Worm (Caenorhabditis elegans) whole organism, L1 larva: ENCODE measurements around the gene sre-54.

Experiments used
- C34B4.2 ChIP-seq: sonication (generic microtip); optimal IDR thresholded peaks from 2 replicates; lab custom pipeline; 2017; ENCODE audit warnings: mild to moderate bottlenecking, missing genetic modification characterization, missing compliant biosample characterization
- F16B12.6 ChIP-seq: fragments of 150-350 bp; optimal IDR thresholded peaks from 2 replicates; lab custom pipeline; 2014; ENCODE audit warnings: missing biosample characterization, missing genetic modification characterization
- aha-1 ChIP-seq: fragments of 150-350 bp; optimal IDR thresholded peaks from 2 replicates; lab custom pipeline; 2014; ENCODE audit warnings: missing biosample characterization, missing genetic modification characterization
- alr-1 ChIP-seq: fragments of 200-800 bp; sonication (Bioruptor generic); optimal IDR thresholded peaks from 2 replicates; lab custom pipeline; 2018; ENCODE audit warnings: borderline replicate concordance, mild to moderate bottlenecking, missing genetic modification characterization, missing compliant biosample characterization
- ceh-8 ChIP-seq: fragments of 200-800 bp; sonication (Bioruptor generic); optimal IDR thresholded peaks from 2 replicates; lab custom pipeline; 2018; ENCODE audit warnings: mild to moderate bottlenecking, missing genetic modification characterization, moderate library complexity, missing compliant biosample characterization
- ceh-82 ChIP-seq, 3 experiments: fragments of 150-350 bp in 1 of 3; sonication (generic microtip) in 2 of 3; optimal IDR thresholded peaks; 2 replicates each; lab custom pipeline; 2014 to 2017; ENCODE audit warnings: missing biosample characterization in 3 of 3, missing genetic modification characterization in 3 of 3
- ceh-90 ChIP-seq: sonication (generic microtip); optimal IDR thresholded peaks from 2 replicates; lab custom pipeline; 2016; ENCODE audit warnings: missing genetic modification characterization, missing compliant biosample characterization
- ces-1 ChIP-seq: fragments of 150-350 bp; optimal IDR thresholded peaks from 2 replicates; lab custom pipeline; 2014; ENCODE audit warnings: missing biosample characterization, missing genetic modification reagents, missing genetic modification characterization
- dpl-1 ChIP-seq, 3 experiments: fragments of 150-350 bp in 2 of 3; sonication (generic microtip) in 1 of 3; optimal IDR thresholded peaks; 2 replicates each; lab custom pipeline; 2014 to 2017; ENCODE audit warnings: missing biosample characterization in 3 of 3, missing genetic modification characterization in 3 of 3, missing genetic modification reagents in 3 of 3
- efl-1 ChIP-seq, 4 experiments: fragments of 150-350 bp; optimal IDR thresholded peaks in 3 of 4; peaks in 1 of 4; 1 replicate in 1 of 4; 2 replicates in 3 of 4; lab custom pipeline; 2014; ENCODE audit warnings: missing biosample characterization in 2 of 4, missing genetic modification characterization in 2 of 4, missing genetic modification reagents in 2 of 4
- efl-3 ChIP-seq: fragments of 200-800 bp; sonication (Bioruptor generic); optimal IDR thresholded peaks from 2 replicates; lab custom pipeline; 2018; ENCODE audit warnings: mild to moderate bottlenecking, missing genetic modification characterization, missing compliant biosample characterization
- egl-13 ChIP-seq: sonication (generic microtip); optimal IDR thresholded peaks from 2 replicates; lab custom pipeline; 2016; ENCODE audit warnings: missing genotype, missing genetic modification reagents, missing genetic modification characterization, missing compliant biosample characterization
- elt-3 ChIP-seq, 6 experiments: fragments of 150-350 bp in 1 of 6; sonication (generic microtip); optimal IDR thresholded peaks; 2 replicates each; lab custom pipeline; 2017 to 2018; ENCODE audit warnings: missing biosample characterization in 6 of 6, missing genetic modification characterization in 6 of 6, inconsistent platforms in 1 of 6
- fkh-10 ChIP-seq: sonication (generic microtip); optimal IDR thresholded peaks from 2 replicates; lab custom pipeline; 2017; ENCODE audit warnings: missing biosample characterization, missing genetic modification reagents, missing genetic modification characterization
- fkh-8 ChIP-seq: sonication (generic microtip); optimal IDR thresholded peaks from 2 replicates; lab custom pipeline; 2016; ENCODE audit warnings: mild to moderate bottlenecking, missing genetic modification characterization, missing compliant biosample characterization
- jun-1 ChIP-seq: fragments of 150-350 bp; optimal IDR thresholded peaks from 2 replicates; lab custom pipeline; 2014; ENCODE audit warnings: missing biosample characterization, missing genetic modification reagents, missing genetic modification characterization
- lin-13 ChIP-seq: fragments of 150-350 bp; optimal IDR thresholded peaks from 2 replicates; lab custom pipeline; 2014; ENCODE audit warnings: missing biosample characterization, missing genetic modification reagents, missing genetic modification characterization
- lin-14 ChIP-seq: fragments of 200-800 bp; sonication (Bioruptor generic); optimal IDR thresholded peaks from 2 replicates; lab custom pipeline; 2018; ENCODE audit warnings: mild to moderate bottlenecking, missing genetic modification characterization, moderate library complexity, missing compliant biosample characterization
- lir-3 ChIP-seq: sonication (generic microtip); optimal IDR thresholded peaks from 2 replicates; lab custom pipeline; 2016; ENCODE audit warnings: mild to moderate bottlenecking, missing genetic modification characterization, moderate library complexity, missing compliant biosample characterization; ENCODE audit not compliant: poor library complexity
- lsy-2 ChIP-seq, 2 experiments: fragments of 150-350 bp; optimal IDR thresholded peaks; 2 replicates each; lab custom pipeline; 2014; ENCODE audit warnings: missing biosample characterization in 2 of 2, missing genetic modification characterization in 2 of 2
- mab-9 ChIP-seq: fragments of 200-800 bp; sonication (Bioruptor generic); IDR thresholded peaks from 2 replicates; pipeline ENCODE4 v1.3.6; 2022; ENCODE audit warnings: missing genetic modification reagents, missing genetic modification characterization, missing compliant biosample characterization
- nhr-11 ChIP-seq: fragments of 150-350 bp; optimal IDR thresholded peaks from 2 replicates; lab custom pipeline; 2014; ENCODE audit warnings: missing biosample characterization, missing genetic modification characterization
- nhr-47 ChIP-seq: sonication (generic microtip); optimal IDR thresholded peaks from 2 replicates; lab custom pipeline; 2016; ENCODE audit warnings: mild to moderate bottlenecking, missing genetic modification characterization, moderate library complexity, missing compliant biosample characterization
- nhr-71 ChIP-seq: sonication (generic microtip); optimal IDR thresholded peaks from 2 replicates; lab custom pipeline; 2016; ENCODE audit warnings: mild to moderate bottlenecking, missing genetic modification characterization, moderate library complexity, missing compliant biosample characterization
- nhr-77 ChIP-seq: fragments of 150-350 bp; optimal IDR thresholded peaks from 2 replicates; lab custom pipeline; 2014; ENCODE audit warnings: missing biosample characterization, missing genetic modification characterization
- nhr-85 ChIP-seq: sonication (generic microtip); peaks from one replicate; lab custom pipeline; 2016; ENCODE audit warnings: missing genetic modification characterization, inconsistent platforms, missing compliant biosample characterization
- pag-3 ChIP-seq: sonication (generic microtip); optimal IDR thresholded peaks from 2 replicates; lab custom pipeline; 2017; ENCODE audit warnings: missing genetic modification characterization, mild to moderate bottlenecking, missing compliant biosample characterization, antibody characterized with exemption, borderline replicate concordance; ENCODE audit not compliant: insufficient read depth
- pax-3 ChIP-seq: fragments of 200-800 bp; sonication (Bioruptor generic); optimal IDR thresholded peaks from 2 replicates; lab custom pipeline; 2018; ENCODE audit warnings: mild to moderate bottlenecking, missing genetic modification characterization, moderate library complexity, missing compliant biosample characterization
- rnt-1 ChIP-seq: sonication (generic microtip); optimal IDR thresholded peaks from 2 replicates; lab custom pipeline; 2016; ENCODE audit warnings: mild to moderate bottlenecking, missing genetic modification characterization, moderate library complexity, missing compliant biosample characterization
- snpc-4 ChIP-seq: fragments of 150-350 bp; optimal IDR thresholded peaks from 2 replicates; lab custom pipeline; 2014; ENCODE audit warnings: missing biosample characterization, missing genetic modification characterization
- unc-30 ChIP-seq: sonication (generic microtip); optimal IDR thresholded peaks from 2 replicates; lab custom pipeline; 2017; ENCODE audit warnings: missing biosample characterization, missing genetic modification characterization
- unc-86 ChIP-seq: sonication (generic microtip); optimal IDR thresholded peaks from 2 replicates; lab custom pipeline; 2016; ENCODE audit warnings: missing genetic modification characterization, missing compliant biosample characterization
- xbp-1 ChIP-seq: sonication (generic microtip); optimal IDR thresholded peaks from 2 replicates; lab custom pipeline; 2016; ENCODE audit warnings: missing genetic modification characterization, missing compliant biosample characterization
- zag-1 ChIP-seq: fragments of 150-350 bp; optimal IDR thresholded peaks from 2 replicates; lab custom pipeline; 2014; ENCODE audit warnings: missing biosample characterization, missing genetic modification characterization
- ztf-11 ChIP-seq, 2 experiments: sonication (generic microtip); optimal IDR thresholded peaks; 2 replicates each; lab custom pipeline; 2016 to 2017; ENCODE audit warnings: missing genetic modification characterization in 2 of 2, missing biosample characterization in 1 of 2, missing compliant biosample characterization in 1 of 2

sre-54 gene

ce11 chrII:12362262-12362661 lies 29.5 kb downstream of the sre-54 start:
- no peak for TF ChIP-seq C34B4.2 (tag; lab: Kevin White, UChicago)
- no peak for TF ChIP-seq pax-3 (tag; lab: Kevin White, UChicago)
- TF ChIP-seq nhr-11 (tag; lab: Kevin White, UChicago): no peak
- no peak for TF ChIP-seq elt-3 (tag; optimal IDR thresholded peaks at IDR 0.05; lab: Kevin White, UChicago)
- TF ChIP-seq unc-30: no peak
- no peak for TF ChIP-seq dpl-1 (GFP tag; optimal IDR thresholded peaks at IDR 0.05; lab: Kevin White, UChicago)
- TF ChIP-seq rnt-1: no peak
- TF ChIP-seq ztf-11 (tag; optimal IDR thresholded peaks at IDR 0.05; lab: Kevin White, UChicago): no peak
- TF ChIP-seq lin-13 (GFP tag; lab: Kevin White, UChicago): no peak
- TF ChIP-seq nhr-77: no peak
- TF ChIP-seq zag-1 (tag; lab: Kevin White, UChicago): no peak
- TF ChIP-seq efl-3: no peak
- TF ChIP-seq ceh-90 (tag; lab: Kevin White, UChicago): no peak
- TF ChIP-seq aha-1 (tag; lab: Kevin White, UChicago): no peak
- no peak for TF ChIP-seq F16B12.6 (tag; lab: Kevin White, UChicago)
- no peak for TF ChIP-seq lsy-2 (tag; optimal IDR thresholded peaks at IDR 0.05; lab: Kevin White, UChicago)

DNA sequence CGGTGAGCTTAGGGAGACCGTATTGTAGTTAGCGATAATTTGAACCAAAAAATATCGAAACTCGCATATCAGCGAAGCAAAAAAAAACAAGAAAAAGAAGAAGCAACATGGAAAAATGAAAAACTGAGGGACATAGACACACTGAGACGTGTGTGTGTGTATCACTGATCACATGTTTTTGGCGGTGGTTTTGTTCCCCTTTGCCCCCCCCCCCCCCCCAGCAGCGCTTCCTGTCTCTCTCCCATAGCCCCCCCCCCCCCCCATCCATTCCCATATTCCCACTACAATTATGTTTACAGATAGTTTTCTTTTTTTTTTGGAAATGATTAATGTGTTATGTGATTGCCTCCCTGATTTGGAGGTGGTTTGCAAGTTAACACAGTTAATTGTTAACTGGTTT lies 36.5 kb downstream of the sre-54 start:
- no peak for TF ChIP-seq mab-9
- TF ChIP-seq alr-1 (tag; lab: Kevin White, UChicago): no peak
- peak; percentile 57 for TF ChIP-seq lin-14

DNA sequence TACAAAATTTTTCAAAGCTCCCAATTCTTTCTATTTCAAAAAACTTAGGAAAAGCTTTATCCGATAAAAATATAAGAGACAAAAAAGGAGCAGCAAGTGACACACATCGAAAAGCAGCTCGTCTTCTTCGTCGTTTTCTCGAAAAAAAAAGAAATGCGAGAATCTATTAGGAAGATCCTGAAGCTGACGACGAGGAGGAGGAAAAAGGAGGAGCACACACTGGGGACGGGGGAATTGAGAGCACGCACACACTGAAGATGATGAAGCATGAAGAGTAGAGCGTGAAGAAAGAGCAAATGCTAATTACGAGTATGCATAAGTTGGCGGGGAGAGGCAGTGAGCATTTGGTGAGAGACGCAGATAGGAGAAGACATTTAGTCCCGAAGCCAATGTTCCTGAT lies 41.2 kb downstream of the sre-54 start:
- TF ChIP-seq nhr-47: peak; percentile 6
- TF ChIP-seq egl-13 (tag; lab: Kevin White, UChicago): peak; percentile 20
- TF ChIP-seq pag-3: no peak
- no peak for TF ChIP-seq lir-3
- TF ChIP-seq nhr-71 (tag; lab: Kevin White, UChicago): no peak
- no peak for TF ChIP-seq nhr-85 (tag; lab: Kevin White, UChicago)
- TF ChIP-seq fkh-10 (GFP tag; lab: Kevin White, UChicago): peak; percentile 69
- TF ChIP-seq jun-1 (tag; lab: Kevin White, UChicago): no peak
- no peak for TF ChIP-seq snpc-4 (tag; lab: Kevin White, UChicago)
- TF ChIP-seq ceh-8 (GFP tag; lab: Kevin White, UChicago): no peak
- peak in 1 of 3 experiments; percentile 43 for TF ChIP-seq ceh-82 (tag; optimal IDR thresholded peaks at IDR 0.05; lab: Kevin White, UChicago)
- TF ChIP-seq dpl-1 (GFP tag; optimal IDR thresholded peaks at IDR 0.05; lab: Kevin White, UChicago): no peak
- peak; percentile 53 for TF ChIP-seq lin-14
- TF ChIP-seq lsy-2 (tag; optimal IDR thresholded peaks at IDR 0.05; lab: Kevin White, UChicago): peak in 1 of 2 experiments; percentile 1
- no peak for TF ChIP-seq efl-1 (optimal IDR thresholded peaks at IDR 0.05; lab: Kevin White, UChicago)
- peak in 1 of 2 experiments; percentile 68 for TF ChIP-seq efl-1 (GFP tag; optimal IDR thresholded peaks at IDR 0.05 in 1 of 2; lab: Kevin White, UChicago)
- peak; percentile 8 for TF ChIP-seq unc-86 (tag; lab: Kevin White, UChicago)

DNA sequence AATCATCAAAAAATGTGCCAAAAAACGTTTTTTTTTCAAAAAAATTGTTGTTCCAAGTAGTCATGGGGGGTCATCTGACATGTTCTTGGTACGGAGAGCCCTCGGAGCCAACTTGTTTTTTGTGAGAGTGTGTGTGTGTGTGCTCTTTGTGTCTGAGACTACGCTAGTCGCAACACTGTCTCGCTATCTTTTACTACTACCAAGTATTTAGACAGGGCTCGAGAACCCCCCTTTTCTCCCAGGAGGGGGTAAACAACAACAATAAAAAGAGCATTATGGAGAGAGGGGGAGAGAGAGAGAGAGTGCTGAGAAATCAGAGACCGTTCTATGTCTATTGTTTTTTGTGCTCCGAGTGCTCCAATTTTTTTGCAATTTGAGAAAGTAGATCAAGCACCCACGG lies 46.1 kb downstream of the sre-54 start:
- TF ChIP-seq ces-1: no peak
- no peak for TF ChIP-seq efl-1 (optimal IDR thresholded peaks at IDR 0.05; lab: Kevin White, UChicago)
- TF ChIP-seq efl-1 (GFP tag; optimal IDR thresholded peaks at IDR 0.05 in 1 of 2; lab: Kevin White, UChicago): peak in 1 of 2 experiments; percentile 92
- TF ChIP-seq ceh-8 (GFP tag; lab: Kevin White, UChicago): no peak
- TF ChIP-seq fkh-8 (tag; lab: Kevin White, UChicago): peak; percentile 12
- TF ChIP-seq nhr-71 (tag; lab: Kevin White, UChicago): peak; percentile 21
- TF ChIP-seq nhr-77: peak; percentile 8
- no peak for TF ChIP-seq xbp-1 (tag; lab: Kevin White, UChicago)
- TF ChIP-seq pax-3 (tag; lab: Kevin White, UChicago): no peak
- peak; percentile 64 for TF ChIP-seq lin-14
- TF ChIP-seq, all 84 proteins: peak for 5
